Fruit fly (Drosophila melanogaster) whole organism, wandering third instar larva: ENCODE results near the gene CG31381.

Experiments used
- Abd-B ChIP-seq: fragments of >200 bp; optimal IDR thresholded peaks from 2 replicates; lab custom pipeline; 2017; ENCODE audit warnings: missing biosample characterization, missing genetic modification characterization
- CG32264 ChIP-seq: fragments of 200-800 bp; sonication (Bioruptor generic); optimal IDR thresholded peaks from 2 replicates; lab custom pipeline; 2016; ENCODE audit warnings: missing biosample characterization, missing genetic modification characterization
- Dfd ChIP-seq: fragments of >200 bp; optimal IDR thresholded peaks from 2 replicates; lab custom pipeline; 2017; ENCODE audit warnings: missing biosample characterization, missing genetic modification characterization
- N ChIP-seq: fragments of >200 bp; optimal IDR thresholded peaks from 2 replicates; lab custom pipeline; 2018; ENCODE audit warnings: missing biosample characterization, missing external identifiers, missing genetic modification characterization
- br ChIP-seq: fragments of 200-800 bp; sonication (Bioruptor generic); optimal IDR thresholded peaks from 2 replicates; lab custom pipeline; 2016; ENCODE audit warnings: missing biosample characterization, missing genetic modification characterization
- brk ChIP-seq: fragments of 200-800 bp; sonication (Bioruptor generic); optimal IDR thresholded peaks from 2 replicates; lab custom pipeline; 2016; ENCODE audit warnings: missing biosample characterization, mild to moderate bottlenecking, missing genetic modification characterization
- foxo ChIP-seq, 2 experiments: fragments of 200-800 bp; sonication (Bioruptor generic); optimal IDR thresholded peaks; 2 replicates in 1 of 2; 3 replicates in 1 of 2; lab custom pipeline; 2016 to 2017; ENCODE audit warnings: missing biosample characterization in 2 of 2, missing genetic modification characterization in 2 of 2
- fru ChIP-seq: fragments of 200-800 bp; sonication (Bioruptor generic); optimal IDR thresholded peaks from 3 replicates; lab custom pipeline; 2016; ENCODE audit warnings: missing biosample characterization, mild to moderate bottlenecking, missing genetic modification characterization
- h ChIP-seq: fragments of 200-800 bp; sonication (Bioruptor generic); optimal IDR thresholded peaks from 3 replicates; lab custom pipeline; 2016; ENCODE audit warnings: missing biosample characterization, mild to moderate bottlenecking, missing genetic modification characterization
- lola ChIP-seq: fragments of >200 bp; optimal IDR thresholded peaks from 2 replicates; lab custom pipeline; 2017; ENCODE audit warnings: missing biosample characterization, missing genetic modification characterization
- pan ChIP-seq: fragments of >200 bp; optimal IDR thresholded peaks from 2 replicates; lab custom pipeline; 2017
- psq ChIP-seq: fragments of 200-800 bp; sonication (Bioruptor generic); optimal IDR thresholded peaks from 3 replicates; lab custom pipeline; 2017; ENCODE audit warnings: missing biosample characterization, mild to moderate bottlenecking, missing genetic modification characterization, moderate library complexity
- tai ChIP-seq: sonication (Bioruptor generic); optimal IDR thresholded peaks from 2 replicates; lab custom pipeline; 2016; ENCODE audit warnings: missing biosample characterization, missing genetic modification characterization
- usp ChIP-seq: fragments of >200 bp; optimal IDR thresholded peaks from 2 replicates; lab custom pipeline; 2017; ENCODE audit warnings: missing biosample characterization, missing genetic modification characterization

DNA sequence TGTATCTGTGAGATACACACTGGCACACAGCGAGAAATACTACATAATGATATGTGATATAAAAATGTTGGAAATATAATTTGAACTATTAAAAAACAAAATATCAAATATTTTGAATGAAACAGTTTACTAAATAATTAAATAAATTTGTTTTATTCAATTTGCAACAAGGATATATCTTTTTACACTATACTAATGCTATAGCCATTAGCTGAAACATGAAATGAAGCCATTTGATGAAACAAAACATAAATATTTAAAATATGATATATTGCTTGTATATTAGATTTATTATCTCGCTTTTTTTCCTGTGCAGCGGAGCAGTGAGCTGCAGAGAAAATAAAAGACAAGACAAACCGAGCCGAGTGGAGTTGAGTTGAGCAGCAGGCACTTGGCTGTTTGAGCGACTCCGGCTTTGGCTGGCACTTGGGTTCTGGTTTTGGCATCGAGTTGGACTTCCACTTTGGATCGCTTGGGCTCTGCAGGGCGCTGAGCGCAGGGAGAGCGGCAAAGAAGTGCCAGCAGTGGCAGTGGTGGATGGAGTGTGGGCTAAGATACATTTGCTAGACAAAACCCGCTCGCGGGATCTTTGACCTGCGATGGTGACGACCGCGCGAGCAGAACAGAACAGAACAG, 16.6 kb downstream of the CG31381 start:
- TF ChIP-seq usp: no peak
- TF ChIP-seq psq (GFP tag; lab: Kevin White, UChicago): peak; percentile 87
- peak; percentile 82 for TF ChIP-seq fru (GFP tag; lab: Kevin White, UChicago)
- TF ChIP-seq tai (GFP tag; lab: Kevin White, UChicago): no peak
- no peak for TF ChIP-seq lola (GFP tag; lab: Kevin White, UChicago)
- TF ChIP-seq pan (lab: Kevin White, UChicago): no peak
- no peak for TF ChIP-seq brk (GFP tag; lab: Kevin White, UChicago)
- TF ChIP-seq CG32264 (GFP tag; lab: Kevin White, UChicago): no peak
- TF ChIP-seq h (GFP tag; lab: Kevin White, UChicago): peak; percentile 73
- TF ChIP-seq Dfd (GFP tag; lab: Kevin White, UChicago): no peak
- TF ChIP-seq N (GFP tag; lab: Kevin White, UChicago): no peak
- no peak for TF ChIP-seq Abd-B (GFP tag; lab: Kevin White, UChicago)
- peak; percentile 11 for TF ChIP-seq br (GFP tag; lab: Kevin White, UChicago)
- TF ChIP-seq foxo (GFP tag; optimal IDR thresholded peaks at IDR 0.05; lab: Kevin White, UChicago): peak in 1 of 2 experiments; percentile 88
